Worm (Caenorhabditis elegans) whole organism, late embryonic: Measurements from ENCODE around the gene mboa-6.

Source experiments
- C08G9.2 ChIP-seq: sonication (generic microtip); optimal IDR thresholded peaks from 2 replicates; lab custom pipeline; 2016; ENCODE audit warnings: mild to moderate bottlenecking, missing genetic modification characterization, moderate library complexity, missing compliant biosample characterization
- T23F11.4 ChIP-seq: fragments of 200-800 bp; sonication (Bioruptor generic); optimal IDR thresholded peaks from 2 replicates; lab custom pipeline; 2018; ENCODE audit warnings: mild to moderate bottlenecking, missing genetic modification characterization, missing compliant biosample characterization
- ahr-1 ChIP-seq: sonication (generic microtip); optimal IDR thresholded peaks from 2 replicates; lab custom pipeline; 2016; ENCODE audit warnings: missing genetic modification characterization, missing compliant biosample characterization
- ceh-14 ChIP-seq: sonication (generic microtip); optimal IDR thresholded peaks from 2 replicates; lab custom pipeline; 2016; ENCODE audit warnings: missing genotype, missing genetic modification characterization, missing compliant biosample characterization
- ceh-2 ChIP-seq: sonication (generic microtip); optimal IDR thresholded peaks from 2 replicates; lab custom pipeline; 2016; ENCODE audit warnings: missing genotype, missing genetic modification characterization, missing compliant biosample characterization
- ceh-24 ChIP-seq: sonication (generic microtip); optimal IDR thresholded peaks from 2 replicates; lab custom pipeline; 2016; ENCODE audit warnings: mild to moderate bottlenecking, missing genetic modification characterization, missing compliant biosample characterization
- ceh-31 ChIP-seq: sonication (generic microtip); optimal IDR thresholded peaks from 2 replicates; lab custom pipeline; 2016; ENCODE audit warnings: missing genetic modification characterization, missing compliant biosample characterization
- ceh-48 ChIP-seq: sonication (generic microtip); optimal IDR thresholded peaks from 2 replicates; lab custom pipeline; 2016; ENCODE audit warnings: missing genetic modification characterization, inconsistent platforms, missing compliant biosample characterization
- ceh-9 ChIP-seq: sonication (generic microtip); optimal IDR thresholded peaks from 2 replicates; lab custom pipeline; 2016; ENCODE audit warnings: mild to moderate bottlenecking, missing genetic modification characterization, inconsistent platforms, missing compliant biosample characterization
- dve-1 ChIP-seq: sonication (generic microtip); optimal IDR thresholded peaks from 2 replicates; lab custom pipeline; 2017; ENCODE audit warnings: antibody characterized with exemption, mild to moderate bottlenecking, missing genetic modification characterization, missing compliant biosample characterization
- elt-2 ChIP-seq: sonication (generic microtip); optimal IDR thresholded peaks from 2 replicates; lab custom pipeline; 2016; ENCODE audit warnings: missing genetic modification reagents, missing genetic modification characterization, missing compliant biosample characterization
- eyg-1 ChIP-seq: sonication (generic microtip); optimal IDR thresholded peaks from 2 replicates; lab custom pipeline; 2016; ENCODE audit warnings: missing genotype, missing genetic modification characterization, missing compliant biosample characterization
- fax-1 ChIP-seq: sonication (generic microtip); optimal IDR thresholded peaks from 2 replicates; lab custom pipeline; 2016; ENCODE audit warnings: missing genotype, missing genetic modification characterization, missing compliant biosample characterization
- fkh-10 ChIP-seq: fragments of 150-350 bp; optimal IDR thresholded peaks from 2 replicates; lab custom pipeline; 2014; ENCODE audit warnings: missing biosample characterization, missing genetic modification reagents, missing genetic modification characterization
- fkh-6 ChIP-seq: sonication (generic microtip); optimal IDR thresholded peaks from 2 replicates; lab custom pipeline; 2016; ENCODE audit warnings: missing genetic modification characterization, missing compliant biosample characterization
- gmeb-2 ChIP-seq: sonication (generic microtip); optimal IDR thresholded peaks from 2 replicates; lab custom pipeline; 2016; ENCODE audit warnings: missing genetic modification characterization, inconsistent platforms, missing compliant biosample characterization
- hlh-13 ChIP-seq: fragments of 200-800 bp; sonication (Bioruptor generic); optimal IDR thresholded peaks from 2 replicates; lab custom pipeline; 2018; ENCODE audit warnings: mild to moderate bottlenecking, missing genetic modification characterization, missing compliant biosample characterization
- mec-3 ChIP-seq: sonication (generic microtip); optimal IDR thresholded peaks from 2 replicates; lab custom pipeline; 2016; ENCODE audit warnings: borderline replicate concordance, missing genetic modification characterization, missing compliant biosample characterization
- npax-4 ChIP-seq: sonication (generic microtip); optimal IDR thresholded peaks from 2 replicates; lab custom pipeline; 2016; ENCODE audit warnings: missing genetic modification characterization, missing compliant biosample characterization
- pag-3 ChIP-seq: sonication (generic microtip); optimal IDR thresholded peaks from 2 replicates; lab custom pipeline; 2016; ENCODE audit warnings: missing compliant biosample characterization, missing genetic modification characterization, borderline replicate concordance
- pat-9 ChIP-seq: fragments of 200-800 bp; sonication (Bioruptor generic); optimal IDR thresholded peaks from 2 replicates; lab custom pipeline; 2018; ENCODE audit warnings: mild to moderate bottlenecking, missing genetic modification characterization, moderate library complexity, missing compliant biosample characterization
- pax-1 ChIP-seq: fragments of 150-350 bp; optimal IDR thresholded peaks from 2 replicates; lab custom pipeline; 2014; ENCODE audit warnings: missing biosample characterization, missing genetic modification characterization
- pha-2 ChIP-seq: sonication (generic microtip); optimal IDR thresholded peaks from 2 replicates; lab custom pipeline; 2017; ENCODE audit warnings: mild to moderate bottlenecking, missing genetic modification characterization, missing compliant biosample characterization
- pha-4 ChIP-seq: fragments of 150-350 bp; optimal IDR thresholded peaks from 2 replicates; lab custom pipeline; 2018; ENCODE audit warnings: missing biosample characterization, missing genetic modification reagents, missing genetic modification characterization
- pqm-1 ChIP-seq: sonication (generic microtip); optimal IDR thresholded peaks from 2 replicates; lab custom pipeline; 2016; ENCODE audit warnings: missing genetic modification characterization, missing compliant biosample characterization
- pros-1 ChIP-seq: fragments of 150-350 bp; optimal IDR thresholded peaks from 2 replicates; lab custom pipeline; 2014; ENCODE audit warnings: missing biosample characterization, missing genetic modification reagents, missing genetic modification characterization
- ref-2 ChIP-seq: sonication (generic microtip); optimal IDR thresholded peaks from 2 replicates; lab custom pipeline; 2016; ENCODE audit warnings: missing genetic modification characterization, missing compliant biosample characterization
- sox-4 ChIP-seq: sonication (generic microtip); optimal IDR thresholded peaks from 2 replicates; lab custom pipeline; 2017; ENCODE audit warnings: mild to moderate bottlenecking, missing genetic modification characterization, inconsistent platforms, missing compliant biosample characterization
- syd-9 ChIP-seq: sonication (generic microtip); optimal IDR thresholded peaks from 2 replicates; lab custom pipeline; 2016; ENCODE audit warnings: mild to moderate bottlenecking, missing genetic modification characterization, moderate library complexity, missing compliant biosample characterization
- tbx-2 ChIP-seq: sonication (generic microtip); optimal IDR thresholded peaks from 2 replicates; lab custom pipeline; 2016; ENCODE audit warnings: missing genetic modification characterization, missing compliant biosample characterization
- ttx-3 ChIP-seq: sonication (generic microtip); optimal IDR thresholded peaks from 2 replicates; lab custom pipeline; 2016; ENCODE audit warnings: missing genetic modification reagents, missing genetic modification characterization, missing compliant biosample characterization
- unc-3 ChIP-seq, 2 experiments: fragments of 200-800 bp in 1 of 2; sonication (Bioruptor generic) in 1 of 2; sonication (generic microtip) in 1 of 2; conservative IDR thresholded peaks in 1 of 2; optimal IDR thresholded peaks in 1 of 2; 2 replicates each; pipeline versions ENCODE4 v1.3.6 to Lab custom; 2016 to 2022; ENCODE audit warnings: missing compliant biosample characterization in 2 of 2, missing genetic modification characterization in 2 of 2, missing genetic modification reagents in 1 of 2
- unc-55 ChIP-seq: sonication (generic microtip); optimal IDR thresholded peaks from 2 replicates; lab custom pipeline; 2017; ENCODE audit warnings: missing biosample characterization, missing genetic modification reagents, missing genetic modification characterization
- zip-5 ChIP-seq: sonication (generic microtip); optimal IDR thresholded peaks from 2 replicates; lab custom pipeline; 2016; ENCODE audit warnings: missing genetic modification characterization, missing compliant biosample characterization

Gene mboa-6

DNA sequence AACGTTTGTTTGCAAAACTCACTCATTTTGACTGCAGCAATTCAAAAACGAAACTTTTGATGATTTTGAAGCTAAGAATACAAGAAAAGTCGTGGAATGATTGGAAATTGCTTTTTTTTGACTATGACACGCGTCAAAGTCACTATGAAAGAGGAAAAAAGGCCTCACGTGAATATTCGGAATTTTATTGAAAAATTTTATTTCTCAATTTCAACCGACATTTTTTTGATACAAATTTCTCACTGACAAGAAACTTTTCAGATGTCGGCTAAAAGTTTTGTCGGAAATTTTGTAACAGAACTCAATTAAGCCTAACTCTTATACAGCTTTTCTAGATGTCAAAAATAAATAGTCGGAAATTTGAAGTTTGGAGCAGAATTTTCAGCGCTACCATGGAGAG, 8.7 kb upstream of the mboa-6 start, which contains the start of gene R155.5:
Gene R155.5, minus strand, starts transcription at position 101 of the 400 bp plus-strand sequence.
- TF ChIP-seq fax-1 (tag; lab: Kevin White, UChicago) (no peak), ceh-2 (no peak), ttx-3 (no peak), T23F11.4 (GFP tag; lab: Kevin White, UChicago) (no peak), pax-1 (tag; lab: Kevin White, UChicago) (no peak), ref-2 (no peak), sox-4 (no peak), ahr-1 (no peak), unc-3 (GFP tag; conservative IDR thresholded peaks at IDR 0.05; lab: Robert Waterston, UW) (no peak), unc-3 (tag; optimal IDR thresholded peaks at IDR 0.05; lab: Kevin White, UChicago) (no peak), tbx-2 (tag; lab: Kevin White, UChicago) (no peak), pat-9 (tag; lab: Kevin White, UChicago) (no peak), fkh-6 (tag; lab: Kevin White, UChicago) (no peak), hlh-13 (GFP tag; lab: Kevin White, UChicago) (no peak), C08G9.2 (no peak), pqm-1 (tag; lab: Kevin White, UChicago) (no peak), ceh-14 (tag; lab: Kevin White, UChicago) (no peak)

DNA sequence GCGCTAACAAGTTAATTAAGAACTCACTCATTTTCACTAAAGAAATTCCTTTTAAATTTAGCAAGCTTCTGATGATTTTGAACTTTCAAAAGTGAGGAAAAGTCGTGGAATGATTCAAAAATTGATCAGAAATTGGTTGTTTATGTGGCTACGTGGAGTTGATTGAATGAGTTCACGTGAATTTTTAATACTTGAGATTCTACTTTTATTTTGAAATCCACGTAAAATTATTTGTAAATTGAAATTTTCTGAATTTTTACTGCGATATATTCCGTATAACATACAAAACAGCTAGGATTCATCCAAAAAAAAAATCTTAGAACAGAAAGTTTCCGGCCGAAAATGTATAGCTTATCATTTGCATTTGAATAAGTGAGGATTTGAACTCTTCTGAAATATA, 8.1 kb upstream of the mboa-6 start, which contains the start of gene moa-1:
Gene moa-1, minus strand, starts transcription at position 101 of the 400 bp plus-strand sequence.
- TF ChIP-seq syd-9 (tag; lab: Kevin White, UChicago) (no peak), npax-4 (tag; lab: Kevin White, UChicago) (no peak), fkh-10 (no peak), pros-1 (tag; lab: Kevin White, UChicago) (no peak), unc-55 (GFP tag; lab: Kevin White, UChicago) (no peak), fax-1 (tag; lab: Kevin White, UChicago) (no peak), pha-2 (tag; lab: Kevin White, UChicago) (no peak), ahr-1 (no peak), pha-4 (tag; lab: Kevin White, UChicago) (no peak), fkh-6 (tag; lab: Kevin White, UChicago) (no peak), dve-1 (tag; lab: Kevin White, UChicago) (no peak), zip-5 (tag; lab: Kevin White, UChicago) (no peak), ceh-31 (tag; lab: Kevin White, UChicago) (no peak), eyg-1 (tag; lab: Kevin White, UChicago) (no peak), tbx-2 (tag; lab: Kevin White, UChicago) (no peak), elt-2 (no peak)

DNA sequence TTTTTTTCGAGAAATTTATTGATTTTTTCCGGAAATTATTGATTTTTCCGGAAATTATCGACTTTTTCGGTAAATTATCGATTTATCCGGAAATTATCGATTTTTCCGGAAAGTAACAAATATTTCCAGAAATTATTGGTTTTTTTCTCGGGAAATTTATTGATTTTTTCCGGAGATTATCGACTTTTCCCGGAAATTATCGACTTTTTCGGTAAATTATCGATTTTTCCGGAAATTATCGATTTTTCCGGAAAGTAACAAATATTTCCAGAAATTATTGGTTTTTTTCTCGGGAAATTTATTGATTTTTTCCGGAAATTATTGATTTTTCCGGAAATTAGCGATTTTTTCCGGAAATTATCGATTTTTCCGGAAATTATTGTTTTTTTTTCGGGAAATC, 3.8 kb upstream of the mboa-6 start:
- peak; percentile 44 for TF ChIP-seq ceh-48 (tag; lab: Kevin White, UChicago)
- TF ChIP-seq, all 69 proteins: peak for 1; not testable (repeated sequence) for 68

DNA sequence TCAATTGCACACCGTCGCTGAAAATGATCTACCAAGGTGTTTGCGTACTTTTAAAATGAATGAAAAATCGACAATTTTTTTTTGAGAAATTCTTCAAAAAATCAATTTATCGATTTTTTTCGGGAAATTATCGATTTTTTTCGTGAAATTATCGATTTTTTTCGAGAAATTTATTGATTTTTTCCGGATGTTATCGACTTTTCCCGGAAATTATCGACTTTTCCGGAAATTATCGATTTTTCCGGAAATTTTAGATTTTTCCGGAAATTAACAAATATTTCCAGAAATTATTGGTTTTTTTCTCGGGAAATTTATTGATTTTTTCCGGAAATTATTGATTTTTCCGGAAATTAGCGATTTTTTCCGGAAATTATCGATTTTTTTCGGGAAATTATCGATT, 3.4 kb upstream of the mboa-6 start:
- peak; percentile 70 for TF ChIP-seq ceh-48 (tag; lab: Kevin White, UChicago)

DNA sequence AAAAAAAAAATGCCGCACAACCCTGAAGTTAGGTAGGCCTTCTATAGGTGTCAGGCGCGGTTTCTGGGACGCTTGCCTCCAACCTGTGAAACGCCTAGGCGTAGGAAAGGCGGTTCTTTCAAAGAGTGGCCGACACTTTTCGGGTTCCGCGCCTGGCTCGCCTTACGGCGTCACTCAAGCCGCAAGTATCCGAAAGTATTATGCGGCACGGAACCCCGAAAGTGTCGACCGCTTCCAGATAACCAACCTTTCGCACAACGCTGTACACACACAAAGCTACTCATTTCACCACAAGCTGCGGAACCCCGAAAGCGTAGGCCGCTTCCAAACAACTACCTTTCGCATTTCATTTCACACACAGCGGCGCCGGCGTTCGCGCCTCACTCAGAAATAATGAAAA, 1.4 kb upstream of the mboa-6 start:
- TF ChIP-seq fkh-10 = no peak
- TF ChIP-seq pax-1 (tag; lab: Kevin White, UChicago) = no peak
- TF ChIP-seq pag-3 (tag; lab: Kevin White, UChicago) = no peak
- no peak for TF ChIP-seq gmeb-2 (tag; lab: Kevin White, UChicago)
- TF ChIP-seq sox-4 = no peak
- no peak for TF ChIP-seq ahr-1
- no peak for TF ChIP-seq ceh-9 (tag; lab: Kevin White, UChicago)
- no peak for TF ChIP-seq mec-3
- no peak for TF ChIP-seq ceh-24 (tag; lab: Kevin White, UChicago)
- no peak for TF ChIP-seq fkh-6 (tag; lab: Kevin White, UChicago)
- TF ChIP-seq fax-1 (tag; lab: Kevin White, UChicago) = no peak
- TF ChIP-seq ref-2 = no peak
- no peak for TF ChIP-seq pros-1 (tag; lab: Kevin White, UChicago)
- no peak for TF ChIP-seq pha-4 (tag; lab: Kevin White, UChicago)
